Fruit fly (Drosophila melanogaster): ENCODE results near the gene Sr-CIII.
A peak's percentile ranks its signal among the peaks of the same experiment; 100 is the strongest.

Gene Sr-CIII

dm6 chr2L:4110132-4110531 lies 10.0 kb upstream of the Sr-CIII start (continued):
- peak; percentile 3 for TF ChIP-seq Ets21C (GFP tag; optimal IDR thresholded peaks at IDR 0.05)
- no peak for TF ChIP-seq CG16779 (tag; optimal IDR thresholded peaks at IDR 0.05)
- TF ChIP-seq Hr39 (GFP tag; optimal IDR thresholded peaks at IDR 0.05) = peak; percentile 49
- TF ChIP-seq CG1621 (tag; optimal IDR thresholded peaks at IDR 0.05) = peak; percentile 25
- TF ChIP-seq CG11762 (GFP tag; optimal IDR thresholded peaks at IDR 0.05; ENCODE audit: insufficient read depth) = no peak
- TF ChIP-seq OdsH (GFP tag; optimal IDR thresholded peaks at IDR 0.05) = peak; percentile 12
- TF ChIP-seq pdm3 (GFP tag; optimal IDR thresholded peaks at IDR 0.05) = peak; percentile 38
- TF ChIP-seq CG34406 (GFP tag; optimal IDR thresholded peaks at IDR 0.05) = peak; percentile 42
- no peak for TF ChIP-seq Hr4 (GFP tag; optimal IDR thresholded peaks at IDR 0.05)
- peak; percentile 49 for TF ChIP-seq Eip75B (GFP tag; optimal IDR thresholded peaks at IDR 0.05)
- TF ChIP-seq Hr38 (GFP tag; optimal IDR thresholded peaks at IDR 0.05) = no peak
- TF ChIP-seq fkh (GFP tag; optimal IDR thresholded peaks at IDR 0.05) = no peak
- peak; percentile 13 for TF ChIP-seq CG8632 (GFP tag; optimal IDR thresholded peaks at IDR 0.05)
- TF ChIP-seq Blimp-1 (GFP tag; optimal IDR thresholded peaks at IDR 0.05) = no peak
- TF ChIP-seq Sox15 (GFP tag; optimal IDR thresholded peaks at IDR 0.05) = no peak
- TF ChIP-seq Eip78C (GFP tag) = peak; percentile 67

dm6 chr2L:4116656-4117055 lies 3.5 kb upstream of the Sr-CIII start:
- no peak for TF ChIP-seq Gug (GFP tag; IDR thresholded peaks at IDR 0.05)
- TF ChIP-seq svp (GFP tag) = peak; percentile 59
- no peak for TF ChIP-seq CG1621 (tag; optimal IDR thresholded peaks at IDR 0.05)

dm6 chr2L:4118983-4119670 lies 1.0 kb upstream of the Sr-CIII start:
- TF ChIP-seq CG34406 (GFP tag; optimal IDR thresholded peaks at IDR 0.05) (peak; percentile 75), Lpt (GFP tag; optimal IDR thresholded peaks at IDR 0.05) (peak; percentile 48), Sox14 (GFP tag; optimal IDR thresholded peaks at IDR 0.05) (peak; percentile 73), Hr4 (GFP tag; optimal IDR thresholded peaks at IDR 0.05) (peak; percentile 43), CG7368 (GFP tag; optimal IDR thresholded peaks at IDR 0.05) (peak; percentile 43), Hr38 (GFP tag; optimal IDR thresholded peaks at IDR 0.05) (no peak), Ets21C (GFP tag; optimal IDR thresholded peaks at IDR 0.05) (peak; percentile 72), Gug (GFP tag; IDR thresholded peaks at IDR 0.05) (peak; percentile 52), Sox15 (GFP tag; optimal IDR thresholded peaks at IDR 0.05) (peak; percentile 51), svp (GFP tag) (peak; percentile 90), vri (GFP tag; optimal IDR thresholded peaks at IDR 0.05) (peak; percentile 87), Eip75B (GFP tag; optimal IDR thresholded peaks at IDR 0.05) (peak; percentile 63), fkh (GFP tag; optimal IDR thresholded peaks at IDR 0.05) (peak; percentile 37), Sox102F (GFP tag; optimal IDR thresholded peaks at IDR 0.05) (peak; percentile 83), fd59A (GFP tag; optimal IDR thresholded peaks at IDR 0.05) (peak; percentile 44), Blimp-1 (GFP tag; optimal IDR thresholded peaks at IDR 0.05) (peak; percentile 41), fd85E (GFP tag; optimal IDR thresholded peaks at IDR 0.05) (no peak), CG11762 (GFP tag; optimal IDR thresholded peaks at IDR 0.05; ENCODE audit: insufficient read depth) (peak; percentile 56), lz (GFP tag; optimal IDR thresholded peaks at IDR 0.05) (peak; percentile 83), CG16779 (tag; optimal IDR thresholded peaks at IDR 0.05) (peak; percentile 13), Eip93F (GFP tag; optimal IDR thresholded peaks at IDR 0.05) (peak; percentile 42), CG31627 (GFP tag; optimal IDR thresholded peaks at IDR 0.05) (peak; percentile 84), CG10631 (GFP tag; optimal IDR thresholded peaks at IDR 0.05) (peak; percentile 67), CG6163 (GFP tag; IDR thresholded peaks at IDR 0.05) (peak; percentile 78), Met (GFP tag; optimal IDR thresholded peaks at IDR 0.05) (peak; percentile 83), Ets96B (tag; optimal IDR thresholded peaks at IDR 0.05) (peak; percentile 56), net (GFP tag; optimal IDR thresholded peaks at IDR 0.05) (peak; percentile 63), CG32006 (GFP tag; optimal IDR thresholded peaks at IDR 0.05) (peak; percentile 59), CG10669 (GFP tag; optimal IDR thresholded peaks at IDR 0.05) (peak; percentile 62), CG6276 (GFP tag; optimal IDR thresholded peaks at IDR 0.05) (no peak), achi (GFP tag; optimal IDR thresholded peaks at IDR 0.05) (peak; percentile 59), dsx (GFP tag; optimal IDR thresholded peaks at IDR 0.05; ENCODE audit: poor library complexity, severe bottlenecking) (peak; percentile 29), Hr39 (GFP tag; optimal IDR thresholded peaks at IDR 0.05) (peak; percentile 87), CG6808 (GFP tag; optimal IDR thresholded peaks at IDR 0.05) (peak; percentile 43), CG6854 (GFP tag; optimal IDR thresholded peaks at IDR 0.05) (no peak), esn (GFP tag; optimal IDR thresholded peaks at IDR 0.05) (peak; percentile 89), acj6 (GFP tag; optimal IDR thresholded peaks at IDR 0.05) (peak; percentile 75), CG8319 (GFP tag; optimal IDR thresholded peaks at IDR 0.05) (peak; percentile 56), dac (GFP tag; optimal IDR thresholded peaks at IDR 0.05) (no peak), CG9139 (GFP tag; optimal IDR thresholded peaks at IDR 0.05) (no peak)
